Worm (Caenorhabditis elegans) whole organism, L1 larva: Measurements from ENCODE around the gene spr-3.

Experiments
- C34B4.2 ChIP-seq: sonication (generic microtip); optimal IDR thresholded peaks from 2 replicates; lab custom pipeline; 2017; ENCODE audit warnings: mild to moderate bottlenecking, missing genetic modification characterization, missing compliant biosample characterization
- aha-1 ChIP-seq: fragments of 150-350 bp; optimal IDR thresholded peaks from 2 replicates; lab custom pipeline; 2014; ENCODE audit warnings: missing biosample characterization, missing genetic modification characterization
- aly-2 ChIP-seq: fragments of 150-350 bp; optimal IDR thresholded peaks from 2 replicates; lab custom pipeline; 2014; ENCODE audit warnings: missing biosample characterization, missing genetic modification characterization
- ama-1 ChIP-seq: fragments of 150-350 bp; optimal IDR thresholded peaks from 2 replicates; lab custom pipeline; 2014
- ceh-63 ChIP-seq: fragments of 200-800 bp; sonication (Bioruptor generic); optimal IDR thresholded peaks from 2 replicates; lab custom pipeline; 2018; ENCODE audit warnings: mild to moderate bottlenecking, missing genetic modification characterization, missing compliant biosample characterization
- ceh-8 ChIP-seq: fragments of 200-800 bp; sonication (Bioruptor generic); optimal IDR thresholded peaks from 2 replicates; lab custom pipeline; 2018; ENCODE audit warnings: mild to moderate bottlenecking, missing genetic modification characterization, moderate library complexity, missing compliant biosample characterization
- ceh-88 ChIP-seq: fragments of 200-800 bp; sonication (Bioruptor generic); IDR thresholded peaks from 2 replicates; pipeline ENCODE4 v1.3.6; 2022; ENCODE audit warnings: missing genetic modification characterization, missing compliant biosample characterization
- ceh-90 ChIP-seq: sonication (generic microtip); optimal IDR thresholded peaks from 2 replicates; lab custom pipeline; 2016; ENCODE audit warnings: missing genetic modification characterization, missing compliant biosample characterization
- egl-27 ChIP-seq, 2 experiments: fragments of 150-350 bp in 1 of 2; sonication (generic microtip); optimal IDR thresholded peaks; 3 replicates each; lab custom pipeline; 2017 to 2018; ENCODE audit warnings: missing biosample characterization in 2 of 2, missing genetic modification characterization in 2 of 2, missing genetic modification reagents in 2 of 2
- elt-2 ChIP-seq: sonication (generic microtip); optimal IDR thresholded peaks from 2 replicates; lab custom pipeline; 2016; ENCODE audit warnings: missing genetic modification characterization, mild to moderate bottlenecking, inconsistent platforms, missing compliant biosample characterization, missing genetic modification reagents
- ets-5 ChIP-seq: fragments of 200-800 bp; sonication (Bioruptor generic); IDR thresholded peaks from 2 replicates; pipeline ENCODE4 v1.3.6; 2022; ENCODE audit warnings: missing genetic modification characterization, missing compliant biosample characterization
- fkh-10 ChIP-seq: sonication (generic microtip); optimal IDR thresholded peaks from 2 replicates; lab custom pipeline; 2017; ENCODE audit warnings: missing biosample characterization, missing genetic modification reagents, missing genetic modification characterization
- fkh-4 ChIP-seq: sonication (generic microtip); optimal IDR thresholded peaks from 2 replicates; lab custom pipeline; 2016; ENCODE audit warnings: missing compliant biosample characterization, missing genetic modification characterization, borderline replicate concordance
- fkh-8 ChIP-seq: sonication (generic microtip); optimal IDR thresholded peaks from 2 replicates; lab custom pipeline; 2016; ENCODE audit warnings: mild to moderate bottlenecking, missing genetic modification characterization, missing compliant biosample characterization
- fos-1 ChIP-seq: fragments of 150-350 bp; optimal IDR thresholded peaks from 2 replicates; lab custom pipeline; 2014; ENCODE audit warnings: missing biosample characterization, missing genetic modification characterization
- grh-1 ChIP-seq: fragments of 200-800 bp; sonication (Bioruptor generic); IDR thresholded peaks from 2 replicates; pipeline ENCODE4 v1.3.6; 2022; ENCODE audit warnings: missing genetic modification reagents, missing genetic modification characterization, missing compliant biosample characterization
- hlh-4 ChIP-seq: sonication (generic microtip); optimal IDR thresholded peaks from 2 replicates; lab custom pipeline; 2016; ENCODE audit warnings: mild to moderate bottlenecking, missing genetic modification characterization, missing compliant biosample characterization
- hpl-2 ChIP-seq: fragments of 150-350 bp; optimal IDR thresholded peaks from 2 replicates; lab custom pipeline; 2014; ENCODE audit warnings: missing biosample characterization, missing genetic modification reagents, missing genetic modification characterization
- irx-1 ChIP-seq: sonication (generic microtip); optimal IDR thresholded peaks from 2 replicates; lab custom pipeline; 2016; ENCODE audit warnings: missing genetic modification characterization, missing compliant biosample characterization
- isw-1 ChIP-seq: fragments of 200-800 bp; sonication (Bioruptor generic); IDR thresholded peaks from 2 replicates; pipeline ENCODE4 v1.3.6; 2022; ENCODE audit warnings: missing genetic modification characterization, missing compliant biosample characterization
- lin-14 ChIP-seq: fragments of 200-800 bp; sonication (Bioruptor generic); optimal IDR thresholded peaks from 2 replicates; lab custom pipeline; 2018; ENCODE audit warnings: mild to moderate bottlenecking, missing genetic modification characterization, moderate library complexity, missing compliant biosample characterization
- lin-15B ChIP-seq: fragments of 150-350 bp; sonication (generic microtip); optimal IDR thresholded peaks from 3 replicates; lab custom pipeline; 2014; ENCODE audit warnings: missing biosample characterization, missing genetic modification characterization
- lin-39 ChIP-seq: fragments of 150-350 bp; optimal IDR thresholded peaks from 2 replicates; lab custom pipeline; 2014; ENCODE audit warnings: missing biosample characterization, missing genetic modification reagents, missing genetic modification characterization
- lir-3 ChIP-seq: sonication (generic microtip); optimal IDR thresholded peaks from 2 replicates; lab custom pipeline; 2016; ENCODE audit warnings: mild to moderate bottlenecking, missing genetic modification characterization, moderate library complexity, missing compliant biosample characterization; ENCODE audit not compliant: poor library complexity
- mab-9 ChIP-seq: fragments of 200-800 bp; sonication (Bioruptor generic); IDR thresholded peaks from 2 replicates; pipeline ENCODE4 v1.3.6; 2022; ENCODE audit warnings: missing genetic modification reagents, missing genetic modification characterization, missing compliant biosample characterization
- mdl-1 ChIP-seq, 2 experiments: fragments of 150-350 bp; optimal IDR thresholded peaks; 2 replicates each; lab custom pipeline; 2014 to 2017; ENCODE audit warnings: missing biosample characterization in 2 of 2, missing genetic modification characterization in 2 of 2, inconsistent platforms in 1 of 2
- mep-1 ChIP-seq: fragments of 150-350 bp; optimal IDR thresholded peaks from 2 replicates; lab custom pipeline; 2014; ENCODE audit warnings: missing biosample characterization, missing genetic modification characterization
- nhr-11 ChIP-seq: fragments of 150-350 bp; optimal IDR thresholded peaks from 2 replicates; lab custom pipeline; 2014; ENCODE audit warnings: missing biosample characterization, missing genetic modification characterization
- nhr-19 ChIP-seq: fragments of 200-800 bp; sonication (Bioruptor generic); conservative IDR thresholded peaks from 2 replicates; pipeline ENCODE4 v1.3.6; 2022; ENCODE audit warnings: missing genetic modification characterization, missing compliant biosample characterization
- nhr-237 ChIP-seq: fragments of 150-350 bp; optimal IDR thresholded peaks from 2 replicates; lab custom pipeline; 2014; ENCODE audit warnings: missing biosample characterization, missing genetic modification characterization
- nhr-28 ChIP-seq: fragments of 150-350 bp; optimal IDR thresholded peaks from 2 replicates; lab custom pipeline; 2014; ENCODE audit warnings: missing biosample characterization, missing genetic modification characterization
- nhr-47 ChIP-seq: sonication (generic microtip); optimal IDR thresholded peaks from 2 replicates; lab custom pipeline; 2016; ENCODE audit warnings: mild to moderate bottlenecking, missing genetic modification characterization, moderate library complexity, missing compliant biosample characterization
- nhr-71 ChIP-seq: sonication (generic microtip); optimal IDR thresholded peaks from 2 replicates; lab custom pipeline; 2016; ENCODE audit warnings: mild to moderate bottlenecking, missing genetic modification characterization, moderate library complexity, missing compliant biosample characterization
- nhr-77 ChIP-seq: fragments of 150-350 bp; optimal IDR thresholded peaks from 2 replicates; lab custom pipeline; 2014; ENCODE audit warnings: missing biosample characterization, missing genetic modification characterization
- nhr-85 ChIP-seq: sonication (generic microtip); peaks from one replicate; lab custom pipeline; 2016; ENCODE audit warnings: missing genetic modification characterization, inconsistent platforms, missing compliant biosample characterization
- nhr-90 ChIP-seq: sonication (generic microtip); optimal IDR thresholded peaks from 2 replicates; lab custom pipeline; 2016; ENCODE audit warnings: mild to moderate bottlenecking, missing genetic modification characterization, missing compliant biosample characterization; ENCODE audit not compliant: poor library complexity
- pag-3 ChIP-seq: sonication (generic microtip); optimal IDR thresholded peaks from 2 replicates; lab custom pipeline; 2017; ENCODE audit warnings: missing genetic modification characterization, mild to moderate bottlenecking, missing compliant biosample characterization, antibody characterized with exemption, borderline replicate concordance; ENCODE audit not compliant: insufficient read depth
- pax-3 ChIP-seq: fragments of 200-800 bp; sonication (Bioruptor generic); optimal IDR thresholded peaks from 2 replicates; lab custom pipeline; 2018; ENCODE audit warnings: mild to moderate bottlenecking, missing genetic modification characterization, moderate library complexity, missing compliant biosample characterization
- snpc-4 ChIP-seq: fragments of 150-350 bp; optimal IDR thresholded peaks from 2 replicates; lab custom pipeline; 2014; ENCODE audit warnings: missing biosample characterization, missing genetic modification characterization
- snu-23 ChIP-seq: sonication (generic microtip); optimal IDR thresholded peaks from 2 replicates; lab custom pipeline; 2016; ENCODE audit warnings: missing genetic modification characterization, missing compliant biosample characterization
- sptf-1 ChIP-seq: fragments of 150-350 bp; optimal IDR thresholded peaks from 2 replicates; lab custom pipeline; 2014; ENCODE audit warnings: missing biosample characterization, missing genetic modification characterization
- swsn-7 ChIP-seq: sonication (generic microtip); optimal IDR thresholded peaks from 2 replicates; lab custom pipeline; 2016; ENCODE audit warnings: missing genetic modification characterization, missing compliant biosample characterization
- tbx-2 ChIP-seq: sonication (generic microtip); optimal IDR thresholded peaks from 2 replicates; lab custom pipeline; 2016; ENCODE audit warnings: missing genetic modification characterization, missing compliant biosample characterization
- unc-30 ChIP-seq: sonication (generic microtip); optimal IDR thresholded peaks from 2 replicates; lab custom pipeline; 2017; ENCODE audit warnings: missing biosample characterization, missing genetic modification characterization
- unc-86 ChIP-seq: sonication (generic microtip); optimal IDR thresholded peaks from 2 replicates; lab custom pipeline; 2016; ENCODE audit warnings: missing genetic modification characterization, missing compliant biosample characterization
- unc-98 ChIP-seq: fragments of 200-800 bp; sonication (Bioruptor generic); IDR thresholded peaks from 2 replicates; pipeline ENCODE4 v1.3.6; 2022; ENCODE audit warnings: missing genetic modification characterization, missing compliant biosample characterization
- vab-15 ChIP-seq: sonication (generic microtip); optimal IDR thresholded peaks from 2 replicates; lab custom pipeline; 2017; ENCODE audit warnings: missing genotype, mild to moderate bottlenecking, missing genetic modification characterization, missing compliant biosample characterization
- xbp-1 ChIP-seq: sonication (generic microtip); optimal IDR thresholded peaks from 2 replicates; lab custom pipeline; 2016; ENCODE audit warnings: missing genetic modification characterization, missing compliant biosample characterization
- zip-4 ChIP-seq: fragments of 200-800 bp; sonication (Bioruptor generic); optimal IDR thresholded peaks from 2 replicates; lab custom pipeline; 2018; ENCODE audit warnings: mild to moderate bottlenecking, missing genetic modification characterization, moderate library complexity, missing compliant biosample characterization
- ztf-11 ChIP-seq, 2 experiments: sonication (generic microtip); optimal IDR thresholded peaks; 2 replicates each; lab custom pipeline; 2016 to 2017; ENCODE audit warnings: missing genetic modification characterization in 2 of 2, missing biosample characterization in 1 of 2, missing compliant biosample characterization in 1 of 2
- ztf-4 ChIP-seq: fragments of 150-350 bp; optimal IDR thresholded peaks from 2 replicates; lab custom pipeline; 2014; ENCODE audit warnings: missing biosample characterization, missing genetic modification characterization

spr-3 gene

DNA sequence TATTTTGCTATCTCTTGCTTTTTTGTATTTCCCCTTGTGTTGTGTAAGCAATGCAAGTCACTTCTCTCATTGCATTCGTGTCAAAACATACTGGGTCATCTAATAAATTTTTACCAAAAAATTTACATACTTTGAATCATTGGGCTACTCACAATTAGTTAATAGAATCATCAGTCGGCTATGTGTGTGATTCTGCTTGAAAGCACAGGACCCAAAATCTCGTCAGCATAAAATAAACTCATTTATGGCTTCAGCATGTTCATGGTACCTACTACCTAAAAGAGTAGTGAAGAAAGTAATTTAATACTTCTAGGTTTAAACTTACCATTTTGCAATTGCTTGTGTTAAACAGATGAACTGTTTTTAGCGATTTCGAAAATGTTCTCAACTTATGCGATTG, 12.5 kb downstream of the spr-3 start:
- TF ChIP-seq elt-2 (tag; lab: Kevin White, UChicago) (peak; percentile 17), hpl-2 (GFP tag; lab: Kevin White, UChicago) (no peak), nhr-71 (peak; percentile 40), lir-3 (no peak), hlh-4 (tag; lab: Kevin White, UChicago) (no peak), fos-1 (tag; lab: Kevin White, UChicago) (peak; percentile 3), swsn-7 (tag; lab: Kevin White, UChicago) (no peak), fkh-4 (no peak), nhr-11 (no peak), snu-23 (no peak), nhr-28 (tag; lab: Kevin White, UChicago) (no peak), lin-15B (no peak), xbp-1 (peak; percentile 4), snpc-4 (tag; lab: Kevin White, UChicago) (no peak), ceh-63 (GFP tag; lab: Kevin White, UChicago) (no peak), mep-1 (tag; lab: Kevin White, UChicago) (no peak), ama-1 (peak; percentile 51), aly-2 (tag; lab: Kevin White, UChicago) (peak; percentile 84)

DNA sequence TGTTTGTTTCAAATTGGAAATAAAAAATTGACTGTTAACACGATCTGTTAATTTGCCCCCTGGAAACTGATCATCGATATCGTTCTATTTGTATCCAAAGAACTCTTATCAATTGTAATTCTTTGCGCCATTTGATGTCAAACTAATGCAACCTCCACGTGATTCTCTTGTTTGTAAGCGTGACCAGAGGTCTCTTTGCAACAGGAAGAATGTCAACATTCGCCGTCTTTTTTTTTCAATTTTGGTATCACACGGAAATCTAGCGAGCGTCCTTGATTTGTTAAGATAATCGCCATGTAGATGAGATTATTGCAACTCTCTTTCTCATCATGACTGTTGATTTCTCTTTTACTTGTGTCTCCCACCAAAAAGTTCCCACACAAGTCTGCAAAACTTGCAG, 15.0 kb downstream of the spr-3 start:
- TF ChIP-seq lin-14 (GFP tag; lab: Kevin White, UChicago) (peak; percentile 91), vab-15 (tag; lab: Kevin White, UChicago) (no peak), lir-3 (peak; percentile 11), nhr-11 (no peak), ztf-11 (tag; optimal IDR thresholded peaks at IDR 0.05; lab: Kevin White, UChicago) (no peak), zip-4 (GFP tag; lab: Kevin White, UChicago) (no peak), tbx-2 (tag; lab: Kevin White, UChicago) (peak; percentile 74), ceh-8 (GFP tag; lab: Kevin White, UChicago) (no peak), nhr-77 (tag; lab: Kevin White, UChicago) (no peak), pax-3 (tag; lab: Kevin White, UChicago) (no peak), mep-1 (tag; lab: Kevin White, UChicago) (peak; percentile 5), C34B4.2 (tag; lab: Kevin White, UChicago) (no peak), unc-30 (tag; lab: Kevin White, UChicago) (no peak), mab-9 (no peak), nhr-237 (tag; lab: Kevin White, UChicago) (no peak), fkh-10 (GFP tag; lab: Kevin White, UChicago) (no peak), egl-27 (tag; optimal IDR thresholded peaks at IDR 0.05; lab: Kevin White, UChicago) (no peak), fos-1 (tag; lab: Kevin White, UChicago) (no peak), ztf-4 (tag; lab: Kevin White, UChicago) (no peak), unc-86 (no peak), ceh-88 (GFP tag; lab: Robert Waterston, UW) (no peak), swsn-7 (tag; lab: Kevin White, UChicago) (peak; percentile 12), hlh-4 (tag; lab: Kevin White, UChicago) (no peak), isw-1 (no peak), lin-39 (tag; lab: Kevin White, UChicago) (no peak), elt-2 (tag; lab: Kevin White, UChicago) (peak; percentile 71), fkh-8 (no peak), nhr-85 (tag; lab: Kevin White, UChicago) (peak; percentile 98), pag-3 (tag; lab: Kevin White, UChicago) (no peak), unc-98 (GFP tag; lab: Robert Waterston, UW) (no peak), mdl-1 (tag; optimal IDR thresholded peaks at IDR 0.05; lab: Kevin White, UChicago) (peak in 1 of 2 experiments; percentile 96), sptf-1 (no peak), nhr-19 (peak; percentile 68), nhr-28 (tag; lab: Kevin White, UChicago) (no peak), grh-1 (GFP tag; lab: Robert Waterston, UW) (peak; percentile 49; the same call in 1 of the 2 replicates), ets-5 (GFP tag; lab: Robert Waterston, UW) (no peak), ceh-63 (GFP tag; lab: Kevin White, UChicago) (no peak), aha-1 (tag; lab: Kevin White, UChicago) (no peak), nhr-47 (tag; lab: Kevin White, UChicago) (peak; percentile 60), irx-1 (tag; lab: Kevin White, UChicago) (peak; percentile 8), ceh-90 (tag; lab: Kevin White, UChicago) (no peak), nhr-90 (tag; lab: Kevin White, UChicago) (peak; percentile 87), xbp-1 (peak; percentile 84)
